Worm (Caenorhabditis elegans) whole organism, mixed stage, embryonic: ENCODE data around the gene F25E5.1.

Experiments
- bed-3 ChIP-seq: fragments of 200-800 bp; sonication (Bioruptor generic); optimal IDR thresholded peaks from 3 replicates; lab custom pipeline; 2018; ENCODE audit warnings: mild to moderate bottlenecking, missing genetic modification characterization, moderate library complexity, missing compliant biosample characterization
- blmp-1 ChIP-seq: fragments of 150-350 bp; optimal IDR thresholded peaks from 2 replicates; lab custom pipeline; 2014; ENCODE audit warnings: missing biosample characterization, missing genetic modification characterization
- ceh-39 ChIP-seq: fragments of 150-350 bp; optimal IDR thresholded peaks from 2 replicates; lab custom pipeline; 2014; ENCODE audit warnings: missing biosample characterization, missing genetic modification characterization
- ceh-43 ChIP-seq: fragments of 200-800 bp; sonication (Bioruptor generic); optimal IDR thresholded peaks from 2 replicates; lab custom pipeline; 2018; ENCODE audit warnings: mild to moderate bottlenecking, missing genetic modification characterization, moderate library complexity, missing compliant biosample characterization
- ceh-83 ChIP-seq: fragments of 200-800 bp; sonication (Bioruptor generic); optimal IDR thresholded peaks from 2 replicates; lab custom pipeline; 2018; ENCODE audit warnings: mild to moderate bottlenecking, missing genetic modification characterization, missing compliant biosample characterization
- ces-1 ChIP-seq: fragments of 150-350 bp; optimal IDR thresholded peaks from 2 replicates; lab custom pipeline; 2014; ENCODE audit warnings: missing biosample characterization, missing genetic modification reagents, missing genetic modification characterization
- cnd-1 ChIP-seq: fragments of 200-800 bp; sonication (Bioruptor generic); optimal IDR thresholded peaks from 2 replicates; lab custom pipeline; 2018; ENCODE audit warnings: mild to moderate bottlenecking, missing genetic modification characterization, missing compliant biosample characterization
- elt-1 ChIP-seq: sonication (generic microtip); optimal IDR thresholded peaks from 2 replicates; lab custom pipeline; 2017; ENCODE audit warnings: missing genetic modification characterization, mild to moderate bottlenecking, missing compliant biosample characterization, antibody characterized with exemption, moderate library complexity, borderline replicate concordance; ENCODE audit not compliant: insufficient read depth
- elt-3 ChIP-seq: fragments of 150-350 bp; optimal IDR thresholded peaks from 2 replicates; lab custom pipeline; 2014; ENCODE audit warnings: missing biosample characterization, missing genetic modification characterization
- flh-1 ChIP-seq: fragments of 200-800 bp; sonication (Bioruptor generic); optimal IDR thresholded peaks from 2 replicates; lab custom pipeline; 2018; ENCODE audit warnings: mild to moderate bottlenecking, missing genetic modification characterization, moderate library complexity, missing compliant biosample characterization
- hlh-1 ChIP-seq: fragments of 150-350 bp; optimal IDR thresholded peaks from 2 replicates; lab custom pipeline; 2014; ENCODE audit warnings: missing biosample characterization, missing genetic modification reagents, missing genetic modification characterization
- lin-13 ChIP-seq: fragments of 150-350 bp; optimal IDR thresholded peaks from 2 replicates; lab custom pipeline; 2014; ENCODE audit warnings: missing biosample characterization, missing genetic modification characterization
- lin-32 ChIP-seq: fragments of 200-800 bp; sonication (Bioruptor generic); optimal IDR thresholded peaks from 2 replicates; lab custom pipeline; 2018; ENCODE audit warnings: mild to moderate bottlenecking, missing genetic modification characterization, missing compliant biosample characterization
- lsy-2 ChIP-seq: fragments of 150-350 bp; optimal IDR thresholded peaks from 2 replicates; lab custom pipeline; 2014; ENCODE audit warnings: missing biosample characterization, missing genetic modification characterization
- mab-5 ChIP-seq: fragments of 150-350 bp; optimal IDR thresholded peaks from 2 replicates; lab custom pipeline; 2014; ENCODE audit warnings: missing biosample characterization, missing genetic modification characterization
- mep-1 ChIP-seq: fragments of 150-350 bp; optimal IDR thresholded peaks from 2 replicates; lab custom pipeline; 2017; ENCODE audit warnings: missing biosample characterization, missing genetic modification reagents, missing genetic modification characterization, inconsistent platforms
- mls-2 ChIP-seq: sonication (generic microtip); optimal IDR thresholded peaks from 2 replicates; lab custom pipeline; 2016; ENCODE audit warnings: mild to moderate bottlenecking, missing genetic modification characterization, moderate library complexity, missing compliant biosample characterization
- nhr-12 ChIP-seq: fragments of 150-350 bp; optimal IDR thresholded peaks from 2 replicates; lab custom pipeline; 2014; ENCODE audit warnings: missing biosample characterization, missing genetic modification characterization
- nhr-2 ChIP-seq: fragments of 150-350 bp; optimal IDR thresholded peaks from 2 replicates; lab custom pipeline; 2014; ENCODE audit warnings: missing biosample characterization, missing genetic modification characterization
- nhr-237 ChIP-seq: fragments of 150-350 bp; optimal IDR thresholded peaks from 2 replicates; lab custom pipeline; 2014; ENCODE audit warnings: missing biosample characterization, missing genetic modification characterization
- nhr-28 ChIP-seq: fragments of 150-350 bp; optimal IDR thresholded peaks from 2 replicates; lab custom pipeline; 2014; ENCODE audit warnings: missing biosample characterization, missing genetic modification characterization
- nhr-76 ChIP-seq: sonication (generic microtip); optimal IDR thresholded peaks from 2 replicates; lab custom pipeline; 2017; ENCODE audit warnings: missing biosample characterization, missing genetic modification characterization
- pha-4 ChIP-seq: fragments of 150-350 bp; optimal IDR thresholded peaks from 2 replicates; lab custom pipeline; 2018; ENCODE audit warnings: missing biosample characterization, missing genetic modification reagents, missing genetic modification characterization
- sem-2 ChIP-seq: fragments of 200-800 bp; sonication (Bioruptor generic); optimal IDR thresholded peaks from 2 replicates; lab custom pipeline; 2018; ENCODE audit warnings: mild to moderate bottlenecking, missing genetic modification characterization, missing compliant biosample characterization
- snpc-4 ChIP-seq: fragments of 150-350 bp; optimal IDR thresholded peaks from 2 replicates; lab custom pipeline; 2014; ENCODE audit warnings: missing biosample characterization, missing genetic modification characterization
- sptf-1 ChIP-seq: sonication (generic microtip); optimal IDR thresholded peaks from 2 replicates; lab custom pipeline; 2017; ENCODE audit warnings: mild to moderate bottlenecking, missing genetic modification characterization, moderate library complexity, missing compliant biosample characterization
- tbx-8 ChIP-seq: fragments of 200-800 bp; sonication (Bioruptor generic); optimal IDR thresholded peaks from 2 replicates; lab custom pipeline; 2018; ENCODE audit warnings: mild to moderate bottlenecking, missing genetic modification characterization, moderate library complexity, missing compliant biosample characterization
- unc-39 ChIP-seq: fragments of 150-350 bp; optimal IDR thresholded peaks from 2 replicates; lab custom pipeline; 2014; ENCODE audit warnings: missing biosample characterization, missing genetic modification characterization
- zip-8 ChIP-seq: fragments of 150-350 bp; optimal IDR thresholded peaks from 2 replicates; lab custom pipeline; 2014; ENCODE audit warnings: missing biosample characterization, missing genetic modification characterization
- ztf-11 ChIP-seq: fragments of 150-350 bp; optimal IDR thresholded peaks from 2 replicates; lab custom pipeline; 2014; ENCODE audit warnings: missing biosample characterization, missing genetic modification characterization

The F25E5.1 gene

ce11 chrV:7434805-7435363, 30.8 kb upstream of the F25E5.1 start:
- TF ChIP-seq ceh-39 (tag; lab: Kevin White, UChicago) (no peak), lin-13 (tag; lab: Kevin White, UChicago) (no peak), blmp-1 (tag; lab: Kevin White, UChicago) (no peak), nhr-28 (no peak), zip-8 (tag; lab: Kevin White, UChicago) (no peak), tbx-8 (GFP tag; lab: Kevin White, UChicago) (no peak), ces-1 (GFP tag; lab: Kevin White, UChicago) (no peak), sptf-1 (tag; lab: Kevin White, UChicago) (no peak), lin-32 (no peak), flh-1 (no peak), hlh-1 (no peak), ceh-83 (no peak)

DNA sequence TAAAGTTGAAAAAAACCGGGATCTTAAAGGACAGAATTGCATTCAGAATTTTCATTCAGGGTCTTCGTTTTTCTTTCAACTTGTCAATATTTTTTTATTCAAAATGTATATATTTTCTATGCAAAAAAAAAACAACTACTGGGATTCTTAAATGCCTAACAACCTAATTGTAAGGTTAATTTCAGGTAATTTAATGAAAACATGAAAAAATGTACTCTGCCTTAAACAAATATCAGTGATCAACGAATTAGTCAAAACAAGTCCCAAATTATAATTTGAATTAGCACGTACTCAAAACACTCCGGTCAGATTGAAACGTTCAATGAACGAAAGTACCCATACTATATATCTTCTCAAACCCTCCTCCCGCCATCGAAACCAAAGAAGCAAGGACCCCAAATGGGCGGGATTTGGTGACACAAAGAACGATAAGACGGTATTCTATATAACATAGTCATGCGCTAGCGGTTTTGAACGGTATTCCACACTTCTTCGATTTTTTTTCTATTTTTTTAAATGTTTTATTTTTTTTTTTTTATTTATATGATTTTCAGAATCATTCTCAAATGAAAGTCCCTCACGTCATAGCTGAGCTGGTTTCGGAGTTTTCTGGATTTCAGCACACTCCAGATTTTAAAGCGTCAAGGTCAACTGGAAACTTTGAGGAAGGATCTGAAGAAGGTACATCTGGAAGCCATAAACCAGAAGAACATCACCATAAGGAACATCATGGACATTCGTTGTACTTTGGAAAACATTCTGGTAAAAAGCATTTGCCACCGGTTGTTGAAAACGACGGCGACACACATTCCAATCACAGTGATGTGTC, 30.1 kb upstream of the F25E5.1 start, which contains the start of the genes ddo-2 and F25E5.8:
Gene ddo-2, minus strand, starts transcription at position 330 of the 829 bp plus-strand sequence.
Gene F25E5.8, plus strand, starts transcription at position 555 of the 829 bp plus-strand sequence.
- TF ChIP-seq elt-1 (tag; lab: Kevin White, UChicago) (no peak), tbx-8 (GFP tag; lab: Kevin White, UChicago) (no peak), mep-1 (tag; lab: Kevin White, UChicago) (no peak), lin-32 (no peak), hlh-1 (no peak), sem-2 (GFP tag; lab: Kevin White, UChicago) (no peak), nhr-12 (tag; lab: Kevin White, UChicago) (no peak), elt-3 (no peak), pha-4 (no peak), lin-13 (tag; lab: Kevin White, UChicago) (no peak), ceh-43 (no peak), ztf-11 (tag; lab: Kevin White, UChicago) (no peak), mab-5 (tag; lab: Kevin White, UChicago) (no peak), ces-1 (GFP tag; lab: Kevin White, UChicago) (no peak), lsy-2 (tag; lab: Kevin White, UChicago) (no peak), nhr-76 (no peak), nhr-2 (tag; lab: Kevin White, UChicago) (no peak), mls-2 (tag; lab: Kevin White, UChicago) (no peak), nhr-237 (tag; lab: Kevin White, UChicago) (no peak)

DNA sequence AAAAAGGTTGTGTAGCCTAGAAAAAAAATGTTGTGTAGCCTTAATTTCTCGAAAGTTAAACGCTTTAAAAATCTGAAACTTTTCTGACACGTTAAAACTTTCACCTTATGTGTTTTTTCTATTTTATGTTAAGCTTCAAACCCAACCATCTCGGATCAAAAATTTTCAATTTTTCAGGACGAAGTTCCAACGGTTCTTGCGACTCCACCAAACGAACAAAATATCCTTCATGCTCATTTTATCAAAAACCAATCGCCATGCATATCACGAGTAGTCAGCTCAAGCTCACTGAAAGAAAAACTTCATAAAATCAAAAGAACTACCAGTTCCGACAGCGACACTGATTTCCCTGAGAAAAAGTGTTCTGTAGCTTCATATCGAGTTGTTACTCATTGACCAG, 29.2 kb upstream of the F25E5.1 start:
- no peak for TF ChIP-seq unc-39 (tag; lab: Kevin White, UChicago)
- TF ChIP-seq nhr-237 (tag; lab: Kevin White, UChicago), result no peak
- no peak for TF ChIP-seq nhr-28
- no peak for TF ChIP-seq nhr-12 (tag; lab: Kevin White, UChicago)
- TF ChIP-seq flh-1, result no peak
- TF ChIP-seq mab-5 (tag; lab: Kevin White, UChicago), result no peak
- no peak for TF ChIP-seq nhr-76
- TF ChIP-seq pha-4, result no peak

DNA sequence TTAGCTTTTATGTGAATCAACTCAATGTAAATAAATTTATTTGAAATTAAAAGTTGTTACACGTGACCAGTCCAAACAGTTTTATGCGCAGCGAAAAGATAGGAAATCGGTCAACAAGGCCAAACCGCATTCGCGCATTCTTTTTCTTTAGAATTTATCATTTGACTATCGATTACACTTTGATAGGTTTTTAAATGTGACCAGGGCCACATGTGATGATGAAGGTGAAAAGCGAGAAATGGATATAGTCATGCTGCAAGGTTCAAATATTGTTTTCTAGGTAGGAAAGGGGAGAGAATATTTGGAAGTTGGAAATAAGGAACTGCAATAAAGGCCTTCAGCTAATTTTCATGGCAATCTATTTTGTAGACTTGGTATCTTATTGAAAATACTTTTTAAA, 28.8 kb upstream of the F25E5.1 start:
- TF ChIP-seq lin-13 (tag; lab: Kevin White, UChicago) (no peak), bed-3 (GFP tag; lab: Kevin White, UChicago) (no peak), cnd-1 (no peak), unc-39 (tag; lab: Kevin White, UChicago) (no peak), nhr-2 (tag; lab: Kevin White, UChicago) (no peak), nhr-76 (no peak), ceh-43 (no peak), nhr-12 (tag; lab: Kevin White, UChicago) (no peak), mab-5 (tag; lab: Kevin White, UChicago) (no peak), elt-1 (tag; lab: Kevin White, UChicago) (no peak), sptf-1 (tag; lab: Kevin White, UChicago) (no peak)

DNA sequence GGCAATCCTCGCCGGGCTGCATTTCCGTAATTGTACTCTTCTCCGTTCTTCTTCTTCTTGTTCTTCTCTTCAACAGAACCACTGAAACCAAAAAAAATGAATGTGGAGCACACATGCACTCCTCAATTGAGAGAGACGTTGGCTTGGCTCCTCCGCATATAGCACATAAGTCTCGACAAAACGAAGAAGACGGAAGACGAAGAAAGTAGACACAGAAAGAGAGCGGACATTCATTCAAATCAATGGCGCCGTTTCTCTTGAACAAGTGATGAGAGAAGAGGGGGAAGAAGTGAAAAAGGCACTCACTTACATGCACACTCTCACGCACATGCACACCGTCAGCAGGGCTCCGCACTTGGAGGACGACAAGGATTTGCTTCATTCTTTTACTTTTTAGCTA, 28.1 kb upstream of the F25E5.1 start, which contains the start of gene F25E5.9:
Gene F25E5.9, minus strand, starts transcription at position 382 of the 400 bp plus-strand sequence.
- TF ChIP-seq snpc-4 (tag; lab: Kevin White, UChicago), result no peak
